Fruit fly (Drosophila melanogaster): Measurements from ENCODE around the gene CG46435.

Gene CG46435

DNA sequence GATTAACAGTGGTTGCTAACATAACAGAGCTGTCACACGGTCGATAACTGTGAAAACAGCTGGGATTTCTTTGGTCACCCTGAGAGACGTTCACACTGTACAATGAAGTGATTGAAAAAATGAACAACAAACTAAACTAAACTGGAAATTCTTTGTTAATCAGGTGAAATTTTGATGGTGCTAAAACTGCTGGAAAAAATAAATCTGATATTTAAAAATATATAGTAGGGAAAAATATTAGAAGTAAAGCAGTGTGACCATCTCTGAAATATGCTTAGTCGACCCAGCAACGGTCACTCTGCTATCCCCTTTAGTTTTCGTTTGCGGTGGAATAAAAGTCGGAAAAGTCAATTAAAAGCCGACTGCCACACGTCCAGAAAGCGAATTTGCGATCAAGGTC, 41.1 kb downstream of the CG46435 start, which contains the start of the genes CG9231 and CG9330 (continued):
- TF ChIP-seq CG2129 (GFP tag; IDR thresholded peaks at IDR 0.05; ENCODE audit: partially characterized antibody) (no peak), Hmx (GFP tag; optimal IDR thresholded peaks at IDR 0.05) (peak; percentile 8), CG4820 (GFP tag; optimal IDR thresholded peaks at IDR 0.05) (no peak), wek (GFP tag; optimal IDR thresholded peaks at IDR 0.05) (no peak), CG16815 (GFP tag; optimal IDR thresholded peaks at IDR 0.05) (no peak), CG7357 (GFP tag; IDR thresholded peaks at IDR 0.05) (0 out of 3 replicates have a peak, but pooled peaks have one; percentile 55), vnd (GFP tag; IDR thresholded peaks at IDR 0.05; ENCODE audit: partially characterized antibody) (no peak), ssp (GFP tag; IDR thresholded peaks at IDR 0.05) (0 out of 2 replicates have a peak, but pooled peaks have one; percentile 25), bbx (GFP tag; IDR thresholded peaks at IDR 0.05; ENCODE audit: partially characterized antibody) (no peak), gro (GFP tag; optimal IDR thresholded peaks at IDR 0.05) (no peak), Blimp-1 (GFP tag; optimal IDR thresholded peaks at IDR 0.05) (peak; percentile 5), Lpt (GFP tag; optimal IDR thresholded peaks at IDR 0.05) (no peak), CG17829 (tag; optimal IDR thresholded peaks at IDR 0.05) (peak; percentile 54), Myb (GFP tag; optimal IDR thresholded peaks at IDR 0.05) (peak; percentile 31), H15 (GFP tag; IDR thresholded peaks at IDR 0.05) (no peak), zen2 (GFP tag; IDR thresholded peaks at IDR 0.05; ENCODE audit: partially characterized antibody) (no peak), CG7372 (GFP tag; IDR thresholded peaks at IDR 0.05) (no peak), CG8944 (GFP tag; optimal IDR thresholded peaks at IDR 0.05) (no peak), CG1024 (GFP tag; IDR thresholded peaks at IDR 0.05) (no peak), ro (GFP tag; IDR thresholded peaks at IDR 0.05) (no peak), Hr3 (GFP tag; optimal IDR thresholded peaks at IDR 0.05) (no peak), CG1233 (GFP tag; optimal IDR thresholded peaks at IDR 0.05) (no peak), chif (GFP tag; optimal IDR thresholded peaks at IDR 0.05) (no peak), Jarid2 (GFP tag; optimal IDR thresholded peaks at IDR 0.05) (no peak), CG9437 (GFP tag; optimal IDR thresholded peaks at IDR 0.05) (no peak), CG34422 (GFP tag; IDR thresholded peaks at IDR 0.05) (peak; percentile 49; the same call in 1 of the 3 replicates), kay (GFP tag; optimal IDR thresholded peaks at IDR 0.05) (no peak), CG15011 (GFP tag; optimal IDR thresholded peaks at IDR 0.05) (no peak), CTCF (GFP tag; optimal IDR thresholded peaks at IDR 0.05) (no peak), toy (GFP tag; IDR thresholded peaks at IDR 0.05) (no peak), jumu (GFP tag; optimal IDR thresholded peaks at IDR 0.05) (peak; percentile 32), aop (GFP tag; IDR thresholded peaks at IDR 0.05) (no peak), Trl (optimal IDR thresholded peaks at IDR 0.05) (no peak), Trl (GFP tag; optimal IDR thresholded peaks at IDR 0.05) (no peak), CG14050 (GFP tag; IDR thresholded peaks at IDR 0.05) (no peak), CG4360 (GFP tag; IDR thresholded peaks at IDR 0.05) (no peak), exex (tag; optimal IDR thresholded peaks at IDR 0.05) (no peak), dmrt99B (tag; optimal IDR thresholded peaks at IDR 0.05) (no peak), CG5180 (GFP tag; optimal IDR thresholded peaks at IDR 0.05) (no peak), en (GFP tag; optimal IDR thresholded peaks at IDR 0.05) (no peak), ranshi (GFP tag; IDR thresholded peaks at IDR 0.05) (no peak), wdn (GFP tag; IDR thresholded peaks at IDR 0.05) (no peak), CG3281 (GFP tag; optimal IDR thresholded peaks at IDR 0.05) (no peak), cwo (GFP tag; optimal IDR thresholded peaks at IDR 0.05) (no peak), eve (GFP tag; optimal IDR thresholded peaks at IDR 0.05) (no peak), ash1 (GFP tag; optimal IDR thresholded peaks at IDR 0.05) (no peak), zfh1 (GFP tag; IDR thresholded peaks at IDR 0.05) (0 out of 3 replicates have a peak, but pooled peaks have one; percentile 5), CG32767 (GFP tag; IDR thresholded peaks at IDR 0.05) (no peak), CkIIα-i1 (GFP tag; IDR thresholded peaks at IDR 0.05) (no peak), CG11695 (GFP tag; IDR thresholded peaks at IDR 0.05) (no peak), kni (GFP tag; optimal IDR thresholded peaks at IDR 0.05) (peak; percentile 38), fd64A (GFP tag; optimal IDR thresholded peaks at IDR 0.05) (no peak), CG30431 (GFP tag; optimal IDR thresholded peaks at IDR 0.05) (no peak)

All from whole organism, embryonic.